Worm (Caenorhabditis elegans) whole organism, L1 larva: ENCODE results near the gene Y62H9A.16.

ENCODE experiments used
- Y116A8C.19 ChIP-seq: sonication (generic microtip); optimal IDR thresholded peaks from 2 replicates; lab custom pipeline; 2016; ENCODE audit warnings: missing compliant biosample characterization, missing genetic modification characterization, borderline replicate concordance
- ceh-82 ChIP-seq, 3 experiments: fragments of 150-350 bp in 1 of 3; sonication (generic microtip) in 2 of 3; optimal IDR thresholded peaks; 2 replicates each; lab custom pipeline; 2014 to 2017; ENCODE audit warnings: missing biosample characterization in 3 of 3, missing genetic modification characterization in 3 of 3
- fos-1 ChIP-seq: fragments of 150-350 bp; optimal IDR thresholded peaks from 2 replicates; lab custom pipeline; 2014; ENCODE audit warnings: missing biosample characterization, missing genetic modification characterization
- lir-3 ChIP-seq: sonication (generic microtip); optimal IDR thresholded peaks from 2 replicates; lab custom pipeline; 2016; ENCODE audit warnings: mild to moderate bottlenecking, missing genetic modification characterization, moderate library complexity, missing compliant biosample characterization; ENCODE audit not compliant: poor library complexity
- mep-1 ChIP-seq: fragments of 150-350 bp; optimal IDR thresholded peaks from 2 replicates; lab custom pipeline; 2014; ENCODE audit warnings: missing biosample characterization, missing genetic modification characterization
- nhr-76 ChIP-seq: sonication (generic microtip); optimal IDR thresholded peaks from 2 replicates; lab custom pipeline; 2017; ENCODE audit warnings: missing biosample characterization, missing genetic modification characterization
- snu-23 ChIP-seq: sonication (generic microtip); optimal IDR thresholded peaks from 2 replicates; lab custom pipeline; 2016; ENCODE audit warnings: missing genetic modification characterization, missing compliant biosample characterization
- unc-62 ChIP-seq: fragments of 150-350 bp; optimal IDR thresholded peaks from 2 replicates; lab custom pipeline; 2014; ENCODE audit warnings: missing biosample characterization, missing genetic modification reagents, missing genetic modification characterization
- zip-4 ChIP-seq: fragments of 200-800 bp; sonication (Bioruptor generic); optimal IDR thresholded peaks from 2 replicates; lab custom pipeline; 2018; ENCODE audit warnings: mild to moderate bottlenecking, missing genetic modification characterization, moderate library complexity, missing compliant biosample characterization
- ztf-11 ChIP-seq, 2 experiments: sonication (generic microtip); optimal IDR thresholded peaks; 2 replicates each; lab custom pipeline; 2016 to 2017; ENCODE audit warnings: missing genetic modification characterization in 2 of 2, missing biosample characterization in 1 of 2, missing compliant biosample characterization in 1 of 2

DNA sequence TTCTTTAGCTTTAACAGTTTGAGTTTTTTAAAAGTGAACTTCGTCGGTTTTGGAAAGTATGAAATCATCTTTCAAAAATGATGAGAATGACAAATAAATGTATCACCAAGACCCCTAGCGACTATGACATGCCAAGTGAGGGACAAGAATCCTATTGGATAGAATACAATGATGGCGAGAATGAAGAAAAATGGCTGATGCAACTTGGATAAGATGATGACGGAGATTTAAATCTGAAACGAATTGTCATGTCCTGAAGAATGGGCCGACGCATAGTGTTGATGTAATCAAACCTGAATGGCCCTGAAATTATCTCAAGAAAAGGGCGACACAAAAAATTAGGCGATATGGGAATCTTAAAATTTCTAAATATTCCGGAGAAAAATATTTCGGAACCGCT lies 45.6 kb downstream of the Y62H9A.16 start:
- no peak for TF ChIP-seq nhr-76 (tag; lab: Kevin White, UChicago)
- TF ChIP-seq snu-23 (GFP tag; lab: Kevin White, UChicago), result peak; percentile 25
- no peak for TF ChIP-seq fos-1 (tag; lab: Kevin White, UChicago)
- no peak for TF ChIP-seq ceh-82 (tag; optimal IDR thresholded peaks at IDR 0.05; lab: Kevin White, UChicago)
- no peak for TF ChIP-seq unc-62 (GFP tag; lab: Kevin White, UChicago)
- no peak for TF ChIP-seq zip-4 (GFP tag; lab: Kevin White, UChicago)
- no peak for TF ChIP-seq mep-1 (tag; lab: Kevin White, UChicago)
- no peak for TF ChIP-seq ztf-11 (tag; optimal IDR thresholded peaks at IDR 0.05; lab: Kevin White, UChicago)
- TF ChIP-seq lir-3, result no peak
- no peak for TF ChIP-seq Y116A8C.19 (tag; lab: Kevin White, UChicago)
